Worm (Caenorhabditis elegans) whole organism, L2 larva: Measurements from ENCODE around the gene Y49A3A.3.

Source experiments
- C34F6.9 ChIP-seq: fragments of 150-350 bp; optimal IDR thresholded peaks from 2 replicates; lab custom pipeline; 2014; ENCODE audit warnings: missing biosample characterization, missing genetic modification characterization
- F13H6.1 ChIP-seq: sonication (generic microtip); optimal IDR thresholded peaks from 2 replicates; lab custom pipeline; 2016; ENCODE audit warnings: missing genetic modification characterization, missing compliant biosample characterization
- R02D3.7 ChIP-seq: fragments of 150-350 bp; optimal IDR thresholded peaks from 2 replicates; lab custom pipeline; 2014; ENCODE audit warnings: missing biosample characterization, missing genetic modification characterization
- Y55F3AM.14 ChIP-seq: fragments of 200-800 bp; sonication (Bioruptor generic); optimal IDR thresholded peaks from 2 replicates; lab custom pipeline; 2018; ENCODE audit warnings: mild to moderate bottlenecking, missing genetic modification characterization, missing compliant biosample characterization
- ZK546.5 ChIP-seq: sonication (generic microtip); optimal IDR thresholded peaks from 2 replicates; lab custom pipeline; 2017; ENCODE audit warnings: missing biosample characterization, missing genetic modification characterization
- alr-1 ChIP-seq: fragments of 150-350 bp; optimal IDR thresholded peaks from 2 replicates; lab custom pipeline; 2014; ENCODE audit warnings: missing biosample characterization, missing genetic modification characterization
- aly-2 ChIP-seq: fragments of 150-350 bp; optimal IDR thresholded peaks from 2 replicates; lab custom pipeline; 2014; ENCODE audit warnings: missing biosample characterization, missing genetic modification characterization
- ama-1 ChIP-seq: fragments of 150-350 bp; optimal IDR thresholded peaks from 2 replicates; lab custom pipeline; 2018; ENCODE audit warnings: inconsistent platforms
- blmp-1 ChIP-seq: sonication (generic microtip); optimal IDR thresholded peaks from 2 replicates; lab custom pipeline; 2017; ENCODE audit warnings: missing genetic modification characterization, mild to moderate bottlenecking, missing compliant biosample characterization, antibody characterized with exemption, moderate library complexity; ENCODE audit not compliant: insufficient read depth
- ceh-16 ChIP-seq: fragments of 150-350 bp; optimal IDR thresholded peaks from 2 replicates; lab custom pipeline; 2014; ENCODE audit warnings: missing biosample characterization, missing genetic modification characterization
- ceh-82 ChIP-seq: fragments of 150-350 bp; optimal IDR thresholded peaks from 2 replicates; lab custom pipeline; 2014; ENCODE audit warnings: missing biosample characterization, missing genetic modification characterization
- crh-2 ChIP-seq: sonication (generic microtip); optimal IDR thresholded peaks from 2 replicates; lab custom pipeline; 2017; ENCODE audit warnings: missing biosample characterization, missing genetic modification characterization
- dmd-4 ChIP-seq: sonication (generic microtip); optimal IDR thresholded peaks from 2 replicates; lab custom pipeline; 2017; ENCODE audit warnings: missing biosample characterization, missing genetic modification characterization
- egl-27 ChIP-seq: sonication (generic microtip); optimal IDR thresholded peaks from 3 replicates; lab custom pipeline; 2017; ENCODE audit warnings: missing biosample characterization, missing genetic modification reagents, missing genetic modification characterization
- elt-1 ChIP-seq: fragments of 150-350 bp; optimal IDR thresholded peaks from 2 replicates; lab custom pipeline; 2014; ENCODE audit warnings: missing biosample characterization, missing genetic modification characterization
- elt-3 ChIP-seq: sonication (generic microtip); optimal IDR thresholded peaks from 2 replicates; lab custom pipeline; 2017; ENCODE audit warnings: missing biosample characterization, missing genetic modification characterization
- fos-1 ChIP-seq: fragments of 150-350 bp; optimal IDR thresholded peaks from 2 replicates; lab custom pipeline; 2014; ENCODE audit warnings: missing biosample characterization, missing genetic modification characterization
- gmeb-1 ChIP-seq: fragments of 150-350 bp; optimal IDR thresholded peaks from 2 replicates; lab custom pipeline; 2014; ENCODE audit warnings: missing biosample characterization, missing genetic modification characterization
- lin-11 ChIP-seq: fragments of 150-350 bp; sonication (generic microtip); optimal IDR thresholded peaks from 2 replicates; lab custom pipeline; 2014; ENCODE audit warnings: missing biosample characterization, missing genetic modification characterization, inconsistent platforms, mixed read lengths
- lin-13 ChIP-seq: fragments of 150-350 bp; optimal IDR thresholded peaks from 2 replicates; lab custom pipeline; 2014; ENCODE audit warnings: missing biosample characterization, missing genetic modification reagents, missing genetic modification characterization
- lin-39 ChIP-seq: fragments of 150-350 bp; optimal IDR thresholded peaks from 2 replicates; lab custom pipeline; 2014; ENCODE audit warnings: missing biosample characterization, missing genetic modification reagents, missing genetic modification characterization
- lsy-2 ChIP-seq, 2 experiments: fragments of 150-350 bp in 1 of 2; sonication (generic microtip) in 1 of 2; optimal IDR thresholded peaks; 2 replicates each; lab custom pipeline; 2014 to 2017; ENCODE audit warnings: missing biosample characterization in 2 of 2, missing genetic modification characterization in 2 of 2
- mab-5 ChIP-seq: fragments of 150-350 bp; optimal IDR thresholded peaks from 2 replicates; lab custom pipeline; 2014; ENCODE audit warnings: missing biosample characterization, missing genetic modification characterization
- mbf-1 ChIP-seq: sonication (generic microtip); optimal IDR thresholded peaks from 2 replicates; lab custom pipeline; 2017; ENCODE audit warnings: missing biosample characterization, missing genetic modification characterization
- mdl-1 ChIP-seq, 2 experiments: fragments of 150-350 bp in 1 of 2; sonication (generic microtip) in 1 of 2; optimal IDR thresholded peaks; 2 replicates each; lab custom pipeline; 2017; ENCODE audit warnings: missing biosample characterization in 2 of 2, missing genetic modification characterization in 2 of 2
- nhr-10 ChIP-seq: sonication (generic microtip); optimal IDR thresholded peaks from 2 replicates; lab custom pipeline; 2017; ENCODE audit warnings: missing biosample characterization, missing genetic modification characterization
- nhr-11 ChIP-seq: fragments of 150-350 bp; optimal IDR thresholded peaks from 2 replicates; lab custom pipeline; 2014; ENCODE audit warnings: missing biosample characterization, missing genetic modification characterization
- nhr-12 ChIP-seq: fragments of 150-350 bp; optimal IDR thresholded peaks from 2 replicates; lab custom pipeline; 2014; ENCODE audit warnings: missing biosample characterization, missing genetic modification characterization
- nhr-129 ChIP-seq: fragments of 150-350 bp; optimal IDR thresholded peaks from 2 replicates; lab custom pipeline; 2014; ENCODE audit warnings: missing biosample characterization, missing genetic modification characterization
- nhr-21 ChIP-seq: fragments of 150-350 bp; optimal IDR thresholded peaks from 2 replicates; lab custom pipeline; 2014; ENCODE audit warnings: missing biosample characterization, missing genetic modification characterization
- nhr-23 ChIP-seq: fragments of 150-350 bp; optimal IDR thresholded peaks from 2 replicates; lab custom pipeline; 2014; ENCODE audit warnings: missing biosample characterization, missing genetic modification reagents, missing genetic modification characterization
- nhr-237 ChIP-seq: fragments of 150-350 bp; optimal IDR thresholded peaks from 2 replicates; lab custom pipeline; 2014; ENCODE audit warnings: missing biosample characterization, missing genetic modification characterization
- nhr-25 ChIP-seq: fragments of 150-350 bp; sonication (generic microtip); optimal IDR thresholded peaks from 3 replicates; lab custom pipeline; 2014; ENCODE audit warnings: missing biosample characterization, missing genetic modification characterization
- nhr-6 ChIP-seq: fragments of 150-350 bp; optimal IDR thresholded peaks from 2 replicates; lab custom pipeline; 2014; ENCODE audit warnings: missing biosample characterization, missing genetic modification characterization
- nhr-77 ChIP-seq: fragments of 150-350 bp; optimal IDR thresholded peaks from 2 replicates; lab custom pipeline; 2014; ENCODE audit warnings: missing biosample characterization, missing genetic modification characterization
- peb-1 ChIP-seq: fragments of 150-350 bp; optimal IDR thresholded peaks from 2 replicates; lab custom pipeline; 2014; ENCODE audit warnings: missing biosample characterization, missing genetic modification characterization
- sem-4 ChIP-seq: fragments of 150-350 bp; optimal IDR thresholded peaks from 2 replicates; lab custom pipeline; 2014; ENCODE audit warnings: missing biosample characterization, missing genetic modification reagents, missing genetic modification characterization
- skn-1 ChIP-seq: sonication (generic microtip); optimal IDR thresholded peaks from 2 replicates; lab custom pipeline; 2017; ENCODE audit warnings: missing biosample characterization, missing genetic modification characterization
- sma-3 ChIP-seq: sonication (generic microtip); optimal IDR thresholded peaks from 2 replicates; lab custom pipeline; 2016; ENCODE audit warnings: missing genetic modification reagents, missing genetic modification characterization, missing compliant biosample characterization
- sma-9 ChIP-seq, 2 experiments: fragments of 150-350 bp in 1 of 2; sonication (generic microtip) in 1 of 2; optimal IDR thresholded peaks; 2 replicates each; lab custom pipeline; 2014 to 2016; ENCODE audit warnings: missing genetic modification characterization in 2 of 2, mild to moderate bottlenecking in 1 of 2, missing biosample characterization in 1 of 2, missing compliant biosample characterization in 1 of 2, missing genetic modification reagents in 1 of 2, moderate library complexity in 1 of 2
- snpc-4 ChIP-seq: fragments of 150-350 bp; optimal IDR thresholded peaks from 2 replicates; lab custom pipeline; 2014; ENCODE audit warnings: missing biosample characterization, missing genetic modification characterization
- unc-39 ChIP-seq: fragments of 150-350 bp; optimal IDR thresholded peaks from 2 replicates; lab custom pipeline; 2014; ENCODE audit warnings: missing biosample characterization, missing genetic modification characterization
- unc-55 ChIP-seq: fragments of 150-350 bp; sonication (generic microtip); optimal IDR thresholded peaks from 3 replicates; lab custom pipeline; 2014; ENCODE audit warnings: missing biosample characterization, missing genetic modification reagents, missing genetic modification characterization
- unc-62 ChIP-seq: fragments of 150-350 bp; optimal IDR thresholded peaks from 2 replicates; lab custom pipeline; 2014; ENCODE audit warnings: missing biosample characterization, missing genetic modification reagents, missing genetic modification characterization
- zag-1 ChIP-seq: fragments of 150-350 bp; optimal IDR thresholded peaks from 2 replicates; lab custom pipeline; 2014; ENCODE audit warnings: missing biosample characterization, missing genetic modification characterization
- ztf-1 ChIP-seq: fragments of 200-800 bp; sonication (Bioruptor generic); conservative IDR thresholded peaks from 2 replicates; pipeline ENCODE4 v1.3.6; 2022; ENCODE audit warnings: missing genetic modification characterization, missing compliant biosample characterization
- ztf-11 ChIP-seq: sonication (generic microtip); optimal IDR thresholded peaks from 2 replicates; lab custom pipeline; 2017; ENCODE audit warnings: missing biosample characterization, missing genetic modification characterization
- ztf-4 ChIP-seq: fragments of 150-350 bp; optimal IDR thresholded peaks from 2 replicates; lab custom pipeline; 2014; ENCODE audit warnings: missing biosample characterization, missing genetic modification characterization

Y49A3A.3 gene

ce11 chrV:14354258-14354877 is at the start of gene Y49A3A.3:
Gene Y49A3A.3 (plus strand): TSS chrV:14354410.
- TF ChIP-seq R02D3.7 (tag; lab: Kevin White, UChicago) (no peak), blmp-1 (tag; lab: Kevin White, UChicago) (no peak), nhr-77 (tag; lab: Kevin White, UChicago) (no peak), ztf-4 (tag; lab: Kevin White, UChicago) (no peak), nhr-23 (tag; lab: Kevin White, UChicago) (no peak), dmd-4 (tag; lab: Kevin White, UChicago) (no peak), zag-1 (tag; lab: Kevin White, UChicago) (no peak), ceh-16 (no peak), nhr-11 (tag; lab: Kevin White, UChicago) (no peak), unc-55 (GFP tag; lab: Kevin White, UChicago) (no peak), egl-27 (no peak), nhr-12 (no peak), nhr-10 (tag; lab: Kevin White, UChicago) (no peak), ceh-82 (no peak), F13H6.1 (tag; lab: Kevin White, UChicago) (peak; percentile 17), lin-11 (tag; lab: Kevin White, UChicago) (no peak), peb-1 (no peak), gmeb-1 (tag; lab: Kevin White, UChicago) (peak; percentile 49), nhr-25 (peak; percentile 44), nhr-21 (tag; lab: Kevin White, UChicago) (no peak), nhr-6 (no peak), fos-1 (no peak), elt-1 (tag; lab: Kevin White, UChicago) (no peak), lin-39 (no peak), ZK546.5 (no peak), snpc-4 (tag; lab: Kevin White, UChicago) (no peak), aly-2 (peak; percentile 70), unc-39 (no peak), lsy-2 (tag; optimal IDR thresholded peaks at IDR 0.05; lab: Kevin White, UChicago) (no peak), mbf-1 (tag; lab: Kevin White, UChicago) (no peak), skn-1 (tag; lab: Kevin White, UChicago) (no peak), crh-2 (peak; percentile 17), sma-9 (GFP tag; optimal IDR thresholded peaks at IDR 0.05; lab: Kevin White, UChicago) (peak; percentile 17), sma-9 (tag; optimal IDR thresholded peaks at IDR 0.05; lab: Kevin White, UChicago) (no peak), ama-1 (peak; percentile 49), mab-5 (no peak), ztf-1 (GFP tag; lab: Robert Waterston, UW) (no peak), mdl-1 (tag; optimal IDR thresholded peaks at IDR 0.05; lab: Kevin White, UChicago) (no peak), nhr-129 (tag; lab: Kevin White, UChicago) (peak; percentile 49), lin-13 (GFP tag; lab: Kevin White, UChicago) (peak; percentile 37), ztf-11 (no peak), Y55F3AM.14 (GFP tag; lab: Kevin White, UChicago) (peak; percentile 62), alr-1 (tag; lab: Kevin White, UChicago) (no peak), sma-3 (GFP tag; lab: Kevin White, UChicago) (peak; percentile 45), nhr-237 (tag; lab: Kevin White, UChicago) (no peak), elt-3 (tag; lab: Kevin White, UChicago) (no peak), sem-4 (tag; lab: Kevin White, UChicago) (no peak), C34F6.9 (tag; lab: Kevin White, UChicago) (no peak), unc-62 (no peak)
- TF ChIP-seq, all 48 proteins: peak for 11
